Worm (Caenorhabditis elegans): ENCODE results near the gene Y32G9A.2.

Gene Y32G9A.2

DNA sequence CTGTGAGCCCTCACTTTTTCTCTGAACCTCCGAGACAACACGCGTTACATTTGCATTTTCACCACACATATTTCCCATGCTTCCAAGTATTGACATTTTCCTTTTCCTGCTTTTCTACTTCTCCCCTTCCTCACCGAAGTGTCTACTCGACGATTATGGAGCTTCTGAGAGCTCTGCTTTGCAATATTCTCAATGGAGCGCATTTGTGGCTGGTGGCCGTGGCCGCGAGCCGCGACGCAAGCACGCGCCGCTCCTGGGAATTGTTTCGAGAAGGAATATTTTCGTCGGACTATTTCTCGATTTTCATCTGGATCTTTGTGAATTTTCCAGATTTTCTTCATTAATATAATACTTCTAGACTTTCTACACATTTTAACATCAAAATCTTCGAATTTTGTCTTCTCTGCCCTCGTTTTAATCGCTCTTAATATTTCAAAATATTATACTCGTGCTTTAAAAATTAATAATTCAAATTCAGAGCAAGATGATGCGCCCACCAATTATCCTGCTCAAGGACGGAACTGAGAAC is 46.5 kb upstream of the Y32G9A.2 start, which contains the start of the genes T10B5.4 and cct-7 (continued):
- TF ChIP-seq D2030.7 (GFP tag; IDR thresholded peaks at IDR 0.05): peak; percentile 83

DNA sequence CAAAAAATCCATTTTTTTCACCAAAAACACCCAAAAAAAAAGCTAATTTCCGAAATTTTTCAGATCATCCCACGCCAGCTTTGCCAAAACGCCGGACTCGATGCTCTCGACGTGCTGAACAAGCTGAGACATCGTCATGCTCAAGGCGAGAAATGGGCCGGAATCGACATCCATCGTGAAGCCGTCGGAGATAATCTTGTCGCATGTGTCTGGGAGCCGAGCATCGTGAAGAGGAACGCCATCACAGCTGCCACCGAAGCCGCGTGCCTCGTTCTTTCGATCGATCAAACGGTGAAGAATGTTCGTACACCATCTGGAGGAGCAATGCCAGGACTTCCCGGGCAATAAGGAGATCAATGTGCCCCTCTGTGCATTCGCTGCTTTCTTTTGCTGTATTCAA is 43.5 kb upstream of the Y32G9A.2 start:
- TF ChIP-seq mcd-1 (GFP tag; IDR thresholded peaks at IDR 0.05) (0 out of 2 replicates have a peak, but pooled peaks have one; percentile 16), gei-17 (GFP tag; optimal IDR thresholded peaks at IDR 0.05) (no peak), zfh-2 (GFP tag; conservative IDR thresholded peaks at IDR 0.05) (peak; percentile 74), madf-3 (GFP tag; IDR thresholded peaks at IDR 0.05) (0 out of 2 replicates have a peak, but pooled peaks have one; percentile 65)

DNA sequence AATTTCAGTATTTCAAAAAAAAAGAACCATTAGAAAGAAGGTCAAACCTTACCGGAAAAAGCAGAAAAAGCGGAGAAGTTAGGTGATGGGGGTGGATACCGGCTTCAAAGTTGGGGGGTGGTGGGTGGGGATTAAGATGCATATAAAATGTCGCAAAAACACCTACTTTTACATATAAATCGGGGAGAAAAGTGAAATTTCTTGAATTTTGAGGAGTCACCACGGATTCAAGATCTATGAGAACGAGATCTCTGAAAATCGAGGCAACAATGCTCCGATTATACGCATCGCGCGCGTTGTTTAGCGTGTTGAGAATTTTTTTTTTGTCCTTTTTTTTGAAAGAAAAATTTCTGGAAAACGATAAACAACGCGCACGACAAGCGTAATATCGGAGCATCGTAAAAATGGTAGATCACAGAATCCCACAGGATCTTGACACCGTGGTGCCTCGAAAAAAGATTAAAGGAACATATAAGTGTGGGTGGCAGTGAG is 42.8 kb upstream of the Y32G9A.2 start:
- peak; percentile 98 for TF ChIP-seq ceh-79 (tag; optimal IDR thresholded peaks at IDR 0.05)
- TF ChIP-seq akir-1 (GFP tag; optimal IDR thresholded peaks at IDR 0.05): no peak
- TF ChIP-seq die-1 (tag; optimal IDR thresholded peaks at IDR 0.05): no peak
- peak; percentile 58 for TF ChIP-seq tbp1 (GFP tag; optimal IDR thresholded peaks at IDR 0.05)
- peak; percentile 95 for TF ChIP-seq athp-1 (tag; optimal IDR thresholded peaks at IDR 0.05)
- TF ChIP-seq ekl-4 (GFP tag; IDR thresholded peaks at IDR 0.05): peak; percentile 90
- no peak for TF ChIP-seq snpc-1.3 (tag; optimal IDR thresholded peaks at IDR 0.05; ENCODE audit: insufficient read depth)
- TF ChIP-seq dpl-1 (GFP tag; optimal IDR thresholded peaks at IDR 0.05): no peak
- TF ChIP-seq repo-1 (tag; optimal IDR thresholded peaks at IDR 0.05): peak; percentile 87
- TF ChIP-seq B0336.3 (GFP tag; IDR thresholded peaks at IDR 0.05): peak; percentile 94
- peak; percentile 59 for TF ChIP-seq dox-1 (GFP tag; IDR thresholded peaks at IDR 0.05)
- TF ChIP-seq lsy-27 (tag; optimal IDR thresholded peaks at IDR 0.05; ENCODE audit: borderline replicate concordance, insufficient read depth): no peak
- TF ChIP-seq Y56A3A.18 (GFP tag; IDR thresholded peaks at IDR 0.05): peak; percentile 80; the same call in 1 of the 2 replicates
- peak; percentile 82 for TF ChIP-seq zim-3 (tag; optimal IDR thresholded peaks at IDR 0.05)
- peak; percentile 64 for TF ChIP-seq attf-3 (GFP tag; conservative IDR thresholded peaks at IDR 0.05)
- TF ChIP-seq C06A6.2 (GFP tag; conservative IDR thresholded peaks at IDR 0.05): no peak
- no peak for TF ChIP-seq ztf-6 (GFP tag; IDR thresholded peaks at IDR 0.05)
- peak; percentile 48 for TF ChIP-seq hmg-1.2 (GFP tag; IDR thresholded peaks at IDR 0.05)
- TF ChIP-seq nhr-120 (GFP tag; IDR thresholded peaks at IDR 0.05): no peak
- TF ChIP-seq rpc-1 (optimal IDR thresholded peaks at IDR 0.05): no peak
- no peak for TF ChIP-seq rpc-1 (tag; optimal IDR thresholded peaks at IDR 0.05)
- TF ChIP-seq ceh-58 (GFP tag; IDR thresholded peaks at IDR 0.05): peak; percentile 77; the same call in 1 of the 2 replicates
- TF ChIP-seq somi-1 (GFP tag; optimal IDR thresholded peaks at IDR 0.05): no peak
- TF ChIP-seq atf-7 (tag; optimal IDR thresholded peaks at IDR 0.05): peak; percentile 76
- peak; percentile 32; the same call in 1 of the 2 replicates for TF ChIP-seq egl-44 (GFP tag; IDR thresholded peaks at IDR 0.05)
- TF ChIP-seq snpc-3.4 (tag; optimal IDR thresholded peaks at IDR 0.05): peak; percentile 62
- no peak for TF ChIP-seq sdz-38 (tag; optimal IDR thresholded peaks at IDR 0.05)
- TF ChIP-seq B0261.1 (tag; optimal IDR thresholded peaks at IDR 0.05): peak; percentile 38
- TF ChIP-seq attf-5 (GFP tag; optimal IDR thresholded peaks at IDR 0.05): peak; percentile 27
- peak; percentile 81 for TF ChIP-seq Y95B8A.8 (GFP tag; IDR thresholded peaks at IDR 0.05)
- no peak for TF ChIP-seq ztf-22 (GFP tag; optimal IDR thresholded peaks at IDR 0.05)
- TF ChIP-seq let-526 (GFP tag; IDR thresholded peaks at IDR 0.05): 0 out of 2 replicates have a peak, but pooled peaks have one; percentile 28
- TF ChIP-seq madf-8 (GFP tag; conservative IDR thresholded peaks at IDR 0.05): no peak
- no peak for TF ChIP-seq nfya-2 (GFP tag; IDR thresholded peaks at IDR 0.05)
- 0 out of 2 replicates have a peak, but pooled peaks have one; percentile 27 for TF ChIP-seq ceh-91 (GFP tag; IDR thresholded peaks at IDR 0.05)
- TF ChIP-seq Y53F4B.3 (GFP tag; IDR thresholded peaks at IDR 0.05): no peak
- TF ChIP-seq madf-10 (tag; optimal IDR thresholded peaks at IDR 0.05): peak; percentile 20
- peak; percentile 69 for TF ChIP-seq dpff-1 (tag; optimal IDR thresholded peaks at IDR 0.05)
- peak; percentile 91 for TF ChIP-seq chd-7 (tag; optimal IDR thresholded peaks at IDR 0.05)
- no peak for TF ChIP-seq lin-35 (GFP tag; optimal IDR thresholded peaks at IDR 0.05)

Measured in whole organism, young adult.